Fruit fly (Drosophila melanogaster): Measurements from ENCODE around the gene MTA1-like.
A peak's percentile ranks its signal among the peaks of the same experiment; 100 is the strongest.

The MTA1-like gene

DNA sequence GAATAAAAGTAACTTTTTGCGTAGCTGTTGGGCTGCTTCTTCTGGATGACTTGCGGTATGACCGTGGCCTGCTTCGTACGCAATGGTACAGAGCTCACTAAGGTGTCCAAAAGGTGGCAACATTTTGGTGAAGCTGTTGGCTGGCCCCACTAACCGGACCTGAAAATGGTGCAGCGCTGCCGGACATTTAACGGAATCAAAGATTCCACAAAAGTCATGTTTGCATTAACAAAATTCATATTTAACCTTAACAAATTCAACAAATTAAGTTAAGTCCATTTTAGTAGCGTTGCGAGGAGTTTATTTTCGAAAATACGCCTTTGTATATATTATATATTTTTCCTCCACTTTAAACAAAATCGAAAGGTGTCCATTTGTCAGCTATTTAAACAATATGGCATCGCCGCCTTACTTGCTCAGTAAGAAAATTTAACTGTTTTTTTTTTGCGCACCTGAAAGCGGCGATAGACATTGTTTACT lies 47.5 kb downstream of the MTA1-like start, which contains the start of the genes kra and SecS:
kra (minus strand) TSS at position 93 of the 480 bp plus-strand sequence.
SecS (plus strand) TSS at position 390 of the 480 bp plus-strand sequence.
- TF ChIP-seq Sox102F (GFP tag; optimal IDR thresholded peaks at IDR 0.05) (no peak), CG9139 (GFP tag; optimal IDR thresholded peaks at IDR 0.05) (no peak), achi (GFP tag; optimal IDR thresholded peaks at IDR 0.05) (peak; percentile 66), fd59A (GFP tag; optimal IDR thresholded peaks at IDR 0.05) (no peak), CG6163 (GFP tag; IDR thresholded peaks at IDR 0.05) (no peak), Gug (GFP tag; IDR thresholded peaks at IDR 0.05) (no peak), CG34406 (GFP tag; optimal IDR thresholded peaks at IDR 0.05) (peak; percentile 16), Met (GFP tag; optimal IDR thresholded peaks at IDR 0.05) (peak; percentile 67), Eip75B (GFP tag; optimal IDR thresholded peaks at IDR 0.05) (peak; percentile 42), OdsH (GFP tag; optimal IDR thresholded peaks at IDR 0.05) (peak; percentile 66), ss (GFP tag; optimal IDR thresholded peaks at IDR 0.05) (no peak), Blimp-1 (GFP tag; optimal IDR thresholded peaks at IDR 0.05) (peak; percentile 19), Eip93F (GFP tag; optimal IDR thresholded peaks at IDR 0.05) (no peak), CG11762 (GFP tag; optimal IDR thresholded peaks at IDR 0.05; ENCODE audit: insufficient read depth) (peak; percentile 45), CG15336 (GFP tag; IDR thresholded peaks at IDR 0.05) (no peak), topi (GFP tag; optimal IDR thresholded peaks at IDR 0.05) (peak; percentile 51), CG11902 (GFP tag; optimal IDR thresholded peaks at IDR 0.05) (peak; percentile 40), cyc (GFP tag; optimal IDR thresholded peaks at IDR 0.05) (peak; percentile 55), salr (GFP tag; optimal IDR thresholded peaks at IDR 0.05) (no peak), svp (GFP tag) (peak; percentile 78), CG3032 (tag; optimal IDR thresholded peaks at IDR 0.05) (peak; percentile 44), CG8319 (GFP tag; optimal IDR thresholded peaks at IDR 0.05) (peak; percentile 39), CG31627 (GFP tag; optimal IDR thresholded peaks at IDR 0.05) (peak; percentile 68), CG8632 (GFP tag; optimal IDR thresholded peaks at IDR 0.05) (peak; percentile 46), Sox15 (GFP tag; optimal IDR thresholded peaks at IDR 0.05) (peak; percentile 61), spab (GFP tag; optimal IDR thresholded peaks at IDR 0.05) (no peak), Ets96B (tag; optimal IDR thresholded peaks at IDR 0.05) (peak; percentile 24), CG32006 (GFP tag; optimal IDR thresholded peaks at IDR 0.05) (no peak), CG6792 (GFP tag; optimal IDR thresholded peaks at IDR 0.05) (peak; percentile 47), fd85E (GFP tag; optimal IDR thresholded peaks at IDR 0.05) (peak; percentile 31), CG6276 (GFP tag; optimal IDR thresholded peaks at IDR 0.05) (no peak), CG4318 (GFP tag; optimal IDR thresholded peaks at IDR 0.05) (no peak), Hr38 (GFP tag; optimal IDR thresholded peaks at IDR 0.05) (no peak), CG1621 (tag; optimal IDR thresholded peaks at IDR 0.05) (no peak), acj6 (GFP tag; optimal IDR thresholded peaks at IDR 0.05) (peak; percentile 71), CG7368 (GFP tag; optimal IDR thresholded peaks at IDR 0.05) (no peak), Eip78C (GFP tag) (peak; percentile 79), pdm3 (GFP tag; optimal IDR thresholded peaks at IDR 0.05) (peak; percentile 68), CG3919 (GFP tag; optimal IDR thresholded peaks at IDR 0.05) (peak; percentile 42), fkh (GFP tag; optimal IDR thresholded peaks at IDR 0.05) (peak; percentile 86), CG11294 (GFP tag; IDR thresholded peaks at IDR 0.05) (no peak), CG6854 (GFP tag; optimal IDR thresholded peaks at IDR 0.05) (no peak), lz (GFP tag; optimal IDR thresholded peaks at IDR 0.05) (peak; percentile 69), CG10669 (GFP tag; optimal IDR thresholded peaks at IDR 0.05) (no peak), esn (GFP tag; optimal IDR thresholded peaks at IDR 0.05) (peak; percentile 67), CG16779 (tag; optimal IDR thresholded peaks at IDR 0.05) (no peak), Smox (GFP tag; optimal IDR thresholded peaks at IDR 0.05) (no peak), Hr39 (GFP tag; optimal IDR thresholded peaks at IDR 0.05) (peak; percentile 68), CG8119 (GFP tag; IDR thresholded peaks at IDR 0.05) (no peak), dac (GFP tag; optimal IDR thresholded peaks at IDR 0.05) (peak; percentile 20), Ets21C (GFP tag; optimal IDR thresholded peaks at IDR 0.05) (peak; percentile 72), Sox14 (GFP tag; optimal IDR thresholded peaks at IDR 0.05) (peak; percentile 30), eg (GFP tag; IDR thresholded peaks at IDR 0.05) (no peak)

Data from whole organism, prepupa.